Fruit fly (Drosophila melanogaster) whole organism, prepupa: Measurements from ENCODE around the gene CG18598.
A peak's percentile ranks its signal among the peaks of the same experiment; 100 is the strongest.

ENCODE experiments used
- Blimp-1 ChIP-seq: fragments of 200-800 bp; sonication (Bioruptor generic); optimal IDR thresholded peaks from 3 replicates; lab custom pipeline; 2017; ENCODE audit warnings: missing biosample characterization, missing genetic modification characterization, mild to moderate bottlenecking, moderate library complexity, missing genetic modification reagents
- CG10631 ChIP-seq: fragments of 200-800 bp; sonication (Bioruptor generic); optimal IDR thresholded peaks from 2 replicates; lab custom pipeline; 2016; ENCODE audit warnings: missing biosample characterization, missing genetic modification characterization
- CG10669 ChIP-seq: fragments of 200-800 bp; sonication (Bioruptor generic); optimal IDR thresholded peaks from 3 replicates; lab custom pipeline; 2018; ENCODE audit warnings: missing biosample characterization, mild to moderate bottlenecking, missing genetic modification characterization, moderate library complexity
- CG11294 ChIP-seq: fragments of 200-800 bp; sonication (Bioruptor generic); IDR thresholded peaks from 2 replicates; pipeline ENCODE4 v1.3.6; 2022; ENCODE audit warnings: missing biosample characterization, missing genetic modification characterization
- CG11902 ChIP-seq: fragments of 200-800 bp; sonication (Bioruptor generic); optimal IDR thresholded peaks from 3 replicates; lab custom pipeline; 2016; ENCODE audit warnings: missing biosample characterization, missing genetic modification characterization
- CG15336 ChIP-seq: fragments of 200-800 bp; sonication (Bioruptor generic); IDR thresholded peaks from 2 replicates; pipeline ENCODE4 v1.3.6; 2022; ENCODE audit warnings: missing biosample characterization, missing genetic modification characterization
- CG16779 ChIP-seq: fragments of 200-800 bp; sonication (Bioruptor generic); optimal IDR thresholded peaks from 3 replicates; lab custom pipeline; 2017; ENCODE audit warnings: missing biosample characterization, mild to moderate bottlenecking, missing genetic modification characterization
- CG3032 ChIP-seq: fragments of 200-800 bp; optimal IDR thresholded peaks from 2 replicates; lab custom pipeline; 2019; ENCODE audit warnings: missing biosample characterization, mild to moderate bottlenecking, missing genetic modification characterization, moderate library complexity
- CG31627 ChIP-seq: fragments of 200-800 bp; sonication (Bioruptor generic); optimal IDR thresholded peaks from 3 replicates; lab custom pipeline; 2016; ENCODE audit warnings: missing biosample characterization, missing genetic modification characterization
- CG32006 ChIP-seq: fragments of 200-800 bp; sonication (Bioruptor generic); optimal IDR thresholded peaks from 3 replicates; lab custom pipeline; 2017; ENCODE audit warnings: missing biosample characterization, mild to moderate bottlenecking, missing genetic modification characterization
- CG34406 ChIP-seq: fragments of 200-800 bp; sonication (Bioruptor generic); optimal IDR thresholded peaks from 3 replicates; lab custom pipeline; 2016; ENCODE audit warnings: missing biosample characterization, missing genetic modification characterization
- CG3919 ChIP-seq: fragments of 200-800 bp; sonication (Bioruptor generic); optimal IDR thresholded peaks from 3 replicates; lab custom pipeline; 2016; ENCODE audit warnings: missing biosample characterization, missing genetic modification characterization
- CG4318 ChIP-seq: fragments of 200-800 bp; sonication (Bioruptor generic); optimal IDR thresholded peaks from 3 replicates; lab custom pipeline; 2017; ENCODE audit warnings: missing biosample characterization, mild to moderate bottlenecking, missing genetic modification characterization
- CG6163 ChIP-seq: fragments of 200-800 bp; sonication (Bioruptor generic); IDR thresholded peaks from 3 replicates; pipeline ENCODE4 v1.3.6; 2022; ENCODE audit warnings: missing biosample characterization, missing genetic modification characterization
- CG6276 ChIP-seq: fragments of 200-800 bp; sonication (Bioruptor generic); optimal IDR thresholded peaks from 2 replicates; lab custom pipeline; 2017; ENCODE audit warnings: missing biosample characterization, mild to moderate bottlenecking, missing genetic modification characterization
- CG6792 ChIP-seq: fragments of 200-800 bp; sonication (Bioruptor generic); optimal IDR thresholded peaks from 3 replicates; lab custom pipeline; 2016; ENCODE audit warnings: missing biosample characterization, missing genetic modification characterization
- CG6808 ChIP-seq: fragments of 200-800 bp; sonication (Bioruptor generic); optimal IDR thresholded peaks from 3 replicates; lab custom pipeline; 2017; ENCODE audit warnings: missing biosample characterization, missing genetic modification characterization, mild to moderate bottlenecking, moderate library complexity, missing genetic modification reagents
- CG7368 ChIP-seq: fragments of 200-800 bp; sonication (Bioruptor generic); optimal IDR thresholded peaks from 3 replicates; lab custom pipeline; 2016; ENCODE audit warnings: missing biosample characterization, missing genetic modification characterization
- CG8119 ChIP-seq: fragments of 200-800 bp; sonication (Bioruptor generic); IDR thresholded peaks from 3 replicates; pipeline ENCODE4 v1.3.6; 2022; ENCODE audit warnings: missing biosample characterization, missing genetic modification characterization
- CG9139 ChIP-seq: fragments of 200-800 bp; sonication (Bioruptor generic); optimal IDR thresholded peaks from 3 replicates; lab custom pipeline; 2017; ENCODE audit warnings: missing biosample characterization, mild to moderate bottlenecking, missing genetic modification characterization
- Eip75B ChIP-seq: fragments of 200-800 bp; sonication (Bioruptor generic); optimal IDR thresholded peaks from 3 replicates; lab custom pipeline; 2016; ENCODE audit warnings: missing biosample characterization, missing genetic modification characterization
- Eip78C ChIP-seq: fragments of 200-800 bp; sonication (Bioruptor generic); peaks from one replicate; lab custom pipeline; 2016; ENCODE audit warnings: missing biosample characterization, missing genetic modification characterization
- Eip93F ChIP-seq: fragments of 200-800 bp; sonication (Bioruptor generic); optimal IDR thresholded peaks from 2 replicates; lab custom pipeline; 2016; ENCODE audit warnings: missing biosample characterization, mild to moderate bottlenecking, missing genetic modification characterization
- Ets21C ChIP-seq: fragments of 200-800 bp; sonication (Bioruptor generic); optimal IDR thresholded peaks from 3 replicates; lab custom pipeline; 2016; ENCODE audit warnings: missing biosample characterization, missing genetic modification characterization
- Ets96B ChIP-seq: fragments of 200-800 bp; optimal IDR thresholded peaks from 2 replicates; lab custom pipeline; 2019; ENCODE audit warnings: missing biosample characterization, mild to moderate bottlenecking, missing genetic modification characterization, moderate library complexity
- Gug ChIP-seq: fragments of 200-800 bp; sonication (Bioruptor generic); IDR thresholded peaks from 2 replicates; pipeline ENCODE4 v1.3.6; 2022; ENCODE audit warnings: missing biosample characterization, missing genetic modification characterization
- Hr38 ChIP-seq: sonication (Bioruptor generic); optimal IDR thresholded peaks from 2 replicates; lab custom pipeline; 2016; ENCODE audit warnings: missing biosample characterization, missing genetic modification characterization
- Hr39 ChIP-seq: fragments of 200-800 bp; sonication (Bioruptor generic); optimal IDR thresholded peaks from 2 replicates; lab custom pipeline; 2016; ENCODE audit warnings: missing biosample characterization, missing genetic modification characterization
- Hr4 ChIP-seq: fragments of 200-800 bp; sonication (Bioruptor generic); optimal IDR thresholded peaks from 3 replicates; lab custom pipeline; 2016; ENCODE audit warnings: missing biosample characterization, missing genetic modification characterization
- Lpt ChIP-seq: fragments of 200-800 bp; sonication (Bioruptor generic); optimal IDR thresholded peaks from 3 replicates; lab custom pipeline; 2016; ENCODE audit warnings: missing biosample characterization, missing genetic modification characterization
- Met ChIP-seq: fragments of 200-800 bp; sonication (Bioruptor generic); optimal IDR thresholded peaks from 3 replicates; lab custom pipeline; 2016; ENCODE audit warnings: missing biosample characterization, missing genetic modification characterization
- OdsH ChIP-seq: fragments of 200-800 bp; sonication (Bioruptor generic); optimal IDR thresholded peaks from 3 replicates; lab custom pipeline; 2016; ENCODE audit warnings: missing biosample characterization, missing genetic modification characterization
- Smox ChIP-seq: fragments of 200-800 bp; sonication (Bioruptor generic); optimal IDR thresholded peaks from 3 replicates; lab custom pipeline; 2016; ENCODE audit warnings: missing biosample characterization, missing genetic modification characterization
- Sox14 ChIP-seq: fragments of 200-800 bp; sonication (Bioruptor generic); optimal IDR thresholded peaks from 3 replicates; lab custom pipeline; 2016; ENCODE audit warnings: missing biosample characterization, missing genetic modification characterization
- Sox15 ChIP-seq: fragments of 200-800 bp; sonication (Bioruptor generic); optimal IDR thresholded peaks from 3 replicates; lab custom pipeline; 2016; ENCODE audit warnings: missing biosample characterization, missing genetic modification characterization
- achi ChIP-seq: fragments of 200-800 bp; sonication (Bioruptor generic); optimal IDR thresholded peaks from 3 replicates; lab custom pipeline; 2016; ENCODE audit warnings: missing biosample characterization, missing genetic modification characterization
- acj6 ChIP-seq: fragments of 200-800 bp; sonication (Bioruptor generic); optimal IDR thresholded peaks from 3 replicates; lab custom pipeline; 2016; ENCODE audit warnings: missing biosample characterization, missing genetic modification characterization
- cyc ChIP-seq: fragments of 200-800 bp; sonication (Bioruptor generic); optimal IDR thresholded peaks from 3 replicates; lab custom pipeline; 2016; ENCODE audit warnings: missing biosample characterization, missing genetic modification characterization
- dac ChIP-seq: fragments of 200-800 bp; sonication (Bioruptor generic); optimal IDR thresholded peaks from 2 replicates; lab custom pipeline; 2017; ENCODE audit warnings: missing biosample characterization, mild to moderate bottlenecking, missing genetic modification characterization
- dsx ChIP-seq: fragments of 200-800 bp; optimal IDR thresholded peaks from 3 replicates; lab custom pipeline; 2019; ENCODE audit warnings: missing biosample characterization, mild to moderate bottlenecking, missing genetic modification characterization, moderate library complexity; ENCODE audit not compliant: poor library complexity, severe bottlenecking
- esn ChIP-seq: fragments of 200-800 bp; sonication (Bioruptor generic); optimal IDR thresholded peaks from 2 replicates; lab custom pipeline; 2016; ENCODE audit warnings: missing biosample characterization, mild to moderate bottlenecking, missing genetic modification characterization, moderate library complexity
- fd59A ChIP-seq: fragments of 200-800 bp; sonication (Bioruptor generic); optimal IDR thresholded peaks from 2 replicates; lab custom pipeline; 2017; ENCODE audit warnings: missing biosample characterization, mild to moderate bottlenecking, missing genetic modification characterization, missing genetic modification reagents
- fd85E ChIP-seq: fragments of 200-800 bp; sonication (Bioruptor generic); optimal IDR thresholded peaks from 3 replicates; lab custom pipeline; 2016; ENCODE audit warnings: missing biosample characterization, missing genetic modification characterization
- fkh ChIP-seq: fragments of 200-800 bp; sonication (Bioruptor generic); optimal IDR thresholded peaks from 3 replicates; lab custom pipeline; 2017; ENCODE audit warnings: missing biosample characterization, mild to moderate bottlenecking, missing genetic modification characterization, moderate library complexity
- lz ChIP-seq: fragments of 200-800 bp; sonication (Bioruptor generic); optimal IDR thresholded peaks from 3 replicates; lab custom pipeline; 2016; ENCODE audit warnings: missing biosample characterization, missing genetic modification characterization
- net ChIP-seq: fragments of 200-800 bp; sonication (Bioruptor generic); optimal IDR thresholded peaks from 3 replicates; lab custom pipeline; 2016; ENCODE audit warnings: missing biosample characterization, missing genetic modification characterization
- pdm3 ChIP-seq: fragments of 200-800 bp; sonication (Bioruptor generic); optimal IDR thresholded peaks from 3 replicates; lab custom pipeline; 2016; ENCODE audit warnings: missing biosample characterization, missing genetic modification characterization
- salr ChIP-seq, 2 experiments: fragments of 200-800 bp; sonication (Bioruptor generic); optimal IDR thresholded peaks; 3 replicates each; lab custom pipeline; 2016 to 2018; ENCODE audit warnings: missing biosample characterization in 2 of 2, missing genetic modification characterization in 2 of 2, mild to moderate bottlenecking in 1 of 2
- spab ChIP-seq: fragments of 200-800 bp; sonication (Bioruptor generic); optimal IDR thresholded peaks from 2 replicates; lab custom pipeline; 2017; ENCODE audit warnings: missing biosample characterization, mild to moderate bottlenecking, missing genetic modification characterization, missing genetic modification reagents
- ss ChIP-seq, 2 experiments: fragments of 200-800 bp; sonication (Bioruptor generic); optimal IDR thresholded peaks; 2 replicates in 1 of 2; 3 replicates in 1 of 2; lab custom pipeline; 2017 to 2018; ENCODE audit warnings: mild to moderate bottlenecking in 2 of 2, missing biosample characterization in 2 of 2, missing genetic modification characterization in 2 of 2, moderate library complexity in 1 of 2
- topi ChIP-seq: fragments of 200-800 bp; sonication (Bioruptor generic); optimal IDR thresholded peaks from 3 replicates; lab custom pipeline; 2016; ENCODE audit warnings: missing biosample characterization, missing genetic modification characterization
- vri ChIP-seq: fragments of 200-800 bp; sonication (Bioruptor generic); optimal IDR thresholded peaks from 3 replicates; lab custom pipeline; 2016; ENCODE audit warnings: missing biosample characterization, mild to moderate bottlenecking, missing genetic modification characterization

Gene CG18598

DNA sequence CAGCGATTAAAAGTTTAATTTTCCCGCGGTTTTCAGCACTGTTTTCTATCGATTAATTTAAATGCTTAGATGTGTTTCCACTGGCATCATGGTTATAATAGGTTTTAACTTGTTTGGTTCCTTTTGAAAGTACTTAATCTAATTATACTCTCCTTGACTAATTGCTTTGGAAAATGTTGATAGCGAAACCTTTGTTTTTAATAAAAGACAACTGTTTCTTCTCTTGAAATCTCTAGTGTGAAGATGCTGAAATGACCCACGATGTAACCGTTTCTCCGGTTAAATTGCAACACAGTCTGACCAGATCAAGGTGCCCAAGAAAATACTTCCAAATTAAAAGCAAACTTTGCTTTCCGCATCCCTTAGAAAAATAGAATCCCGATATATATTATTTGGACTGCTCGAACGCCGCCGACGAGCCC is 48.0 kb downstream of the CG18598 start, which contains the start of gene Dlc90F:
Dlc90F (plus strand) TSS at position 330 of the 422 bp plus-strand sequence.
- TF ChIP-seq Hr4 (GFP tag; lab: Kevin White, UChicago), result peak; percentile 72
- TF ChIP-seq lz (GFP tag; lab: Kevin White, UChicago), result peak; percentile 79
- TF ChIP-seq CG3919, result no peak
- TF ChIP-seq esn (GFP tag; lab: Kevin White, UChicago), result peak; percentile 71
- no peak for TF ChIP-seq achi (GFP tag; lab: Kevin White, UChicago)
- peak; percentile 84 for TF ChIP-seq CG31627 (GFP tag; lab: Kevin White, UChicago)
- TF ChIP-seq CG6808 (GFP tag; lab: Kevin White, UChicago), result no peak
- TF ChIP-seq CG10631 (GFP tag; lab: Kevin White, UChicago), result no peak
- peak; percentile 81 for TF ChIP-seq CG6163 (GFP tag; lab: Robert Waterston, UW)
- peak; percentile 32 for TF ChIP-seq CG34406
- peak; percentile 78 for TF ChIP-seq Eip78C
- TF ChIP-seq Smox (GFP tag; lab: Kevin White, UChicago), result no peak
- TF ChIP-seq CG4318 (GFP tag; lab: Kevin White, UChicago), result peak; percentile 45
- TF ChIP-seq Ets96B (tag; lab: Kevin White, UChicago), result peak; percentile 49
- TF ChIP-seq fkh (GFP tag; lab: Kevin White, UChicago), result no peak
- TF ChIP-seq fd59A (GFP tag; lab: Kevin White, UChicago), result peak; percentile 25
- TF ChIP-seq Gug (GFP tag; lab: Robert Waterston, UW), result peak; percentile 86
- TF ChIP-seq acj6 (GFP tag; lab: Kevin White, UChicago), result no peak
- peak; percentile 16 for TF ChIP-seq Blimp-1
- TF ChIP-seq fd85E, result no peak
- no peak for TF ChIP-seq vri (GFP tag; lab: Kevin White, UChicago)
- peak; percentile 17 for TF ChIP-seq Hr38
- TF ChIP-seq OdsH, result peak; percentile 76
- peak; percentile 77 for TF ChIP-seq Sox14 (GFP tag; lab: Kevin White, UChicago)
- peak; percentile 70 for TF ChIP-seq Ets21C (GFP tag; lab: Kevin White, UChicago)
- no peak for TF ChIP-seq ss (GFP tag; optimal IDR thresholded peaks at IDR 0.05; lab: Kevin White, UChicago)
- TF ChIP-seq CG11294 (GFP tag; lab: Robert Waterston, UW), result peak; percentile 54; the same call in 1 of the 2 replicates
- no peak for TF ChIP-seq CG9139 (GFP tag; lab: Kevin White, UChicago)
- no peak for TF ChIP-seq CG16779 (tag; lab: Kevin White, UChicago)
- no peak for TF ChIP-seq CG6276
- TF ChIP-seq topi (GFP tag; lab: Kevin White, UChicago), result peak; percentile 63
- TF ChIP-seq Eip93F (GFP tag; lab: Kevin White, UChicago), result no peak
- peak; percentile 76 for TF ChIP-seq CG3032
- peak in 1 of 2 experiments; percentile 42 for TF ChIP-seq salr (GFP tag; optimal IDR thresholded peaks at IDR 0.05; lab: Kevin White, UChicago)
- TF ChIP-seq Met (GFP tag; lab: Kevin White, UChicago), result no peak
- no peak for TF ChIP-seq spab (GFP tag; lab: Kevin White, UChicago)
- TF ChIP-seq Sox15 (GFP tag; lab: Kevin White, UChicago), result peak; percentile 64
- TF ChIP-seq CG15336, result 0 out of 2 replicates have a peak, but pooled peaks have one; percentile 24
- no peak for TF ChIP-seq Eip75B
- TF ChIP-seq CG32006, result no peak
- TF ChIP-seq Hr39 (GFP tag; lab: Kevin White, UChicago), result peak; percentile 84
- TF ChIP-seq CG7368 (GFP tag; lab: Kevin White, UChicago), result peak; percentile 34
- TF ChIP-seq CG10669 (GFP tag; lab: Kevin White, UChicago), result no peak
- TF ChIP-seq dsx (GFP tag; lab: Kevin White, UChicago), result no peak
- peak; percentile 77 for TF ChIP-seq pdm3 (GFP tag; lab: Kevin White, UChicago)
- TF ChIP-seq CG6792, result peak; percentile 6
- TF ChIP-seq dac (GFP tag; lab: Kevin White, UChicago), result no peak
- peak; percentile 36 for TF ChIP-seq CG11902 (GFP tag; lab: Kevin White, UChicago)
- no peak for TF ChIP-seq Lpt (GFP tag; lab: Kevin White, UChicago)
- peak; percentile 50; the same call in 2 of the 3 replicates for TF ChIP-seq CG8119
- no peak for TF ChIP-seq net (GFP tag; lab: Kevin White, UChicago)
- peak; percentile 73 for TF ChIP-seq cyc (GFP tag; lab: Kevin White, UChicago)
